Worm (Caenorhabditis elegans) whole organism, L3 larva: ENCODE data around the gene F36A4.5.
A peak's percentile ranks its signal among the peaks of the same experiment; 100 is the strongest.

Source experiments
- ZK546.5 ChIP-seq: sonication (generic microtip); optimal IDR thresholded peaks from 2 replicates; lab custom pipeline; 2017; ENCODE audit warnings: missing biosample characterization, missing genetic modification characterization
- aly-2 ChIP-seq: fragments of 150-350 bp; optimal IDR thresholded peaks from 2 replicates; lab custom pipeline; 2014; ENCODE audit warnings: missing biosample characterization, missing genetic modification characterization
- ama-1 ChIP-seq: fragments of 150-350 bp; optimal IDR thresholded peaks from 2 replicates; lab custom pipeline; 2018
- ceh-16 ChIP-seq: sonication (generic microtip); optimal IDR thresholded peaks from 2 replicates; lab custom pipeline; 2017; ENCODE audit warnings: missing biosample characterization, missing genetic modification characterization
- ceh-28 ChIP-seq: fragments of 150-350 bp; optimal IDR thresholded peaks from 2 replicates; lab custom pipeline; 2014; ENCODE audit warnings: missing biosample characterization, missing genetic modification reagents, missing genetic modification characterization
- ceh-82 ChIP-seq: fragments of 150-350 bp; optimal IDR thresholded peaks from 2 replicates; lab custom pipeline; 2014; ENCODE audit warnings: missing biosample characterization, missing genetic modification characterization
- daf-12 ChIP-seq: fragments of 150-350 bp; optimal IDR thresholded peaks from 2 replicates; lab custom pipeline; 2014; ENCODE audit warnings: missing biosample characterization, missing genetic modification reagents, missing genetic modification characterization
- egl-5 ChIP-seq: fragments of 150-350 bp; optimal IDR thresholded peaks from 2 replicates; lab custom pipeline; 2017; ENCODE audit warnings: missing biosample characterization, missing genetic modification reagents, missing genetic modification characterization, inconsistent platforms
- elt-1 ChIP-seq: fragments of 150-350 bp; optimal IDR thresholded peaks from 2 replicates; lab custom pipeline; 2014; ENCODE audit warnings: missing biosample characterization, missing genetic modification characterization
- elt-2 ChIP-seq: sonication (generic microtip); optimal IDR thresholded peaks from 2 replicates; lab custom pipeline; 2016; ENCODE audit warnings: missing genetic modification reagents, mild to moderate bottlenecking, missing genetic modification characterization, missing compliant biosample characterization
- fkh-10 ChIP-seq: sonication (generic microtip); optimal IDR thresholded peaks from 2 replicates; lab custom pipeline; 2017; ENCODE audit warnings: missing biosample characterization, missing genetic modification reagents, missing genetic modification characterization
- fos-1 ChIP-seq: fragments of 150-350 bp; optimal IDR thresholded peaks from 2 replicates; lab custom pipeline; 2014; ENCODE audit warnings: missing biosample characterization, missing genetic modification characterization
- hmg-11 ChIP-seq: sonication (generic microtip); optimal IDR thresholded peaks from 2 replicates; lab custom pipeline; 2016; ENCODE audit warnings: missing genetic modification characterization, missing compliant biosample characterization
- jun-1 ChIP-seq: fragments of 150-350 bp; optimal IDR thresholded peaks from 2 replicates; lab custom pipeline; 2014; ENCODE audit warnings: missing biosample characterization, missing genetic modification reagents, missing genetic modification characterization
- lin-15B ChIP-seq: fragments of 150-350 bp; optimal IDR thresholded peaks from 2 replicates; lab custom pipeline; 2014; ENCODE audit warnings: missing biosample characterization, missing genetic modification characterization
- lsy-12 ChIP-seq: sonication (generic microtip); optimal IDR thresholded peaks from 2 replicates; lab custom pipeline; 2016; ENCODE audit warnings: mild to moderate bottlenecking, missing genetic modification characterization, missing compliant biosample characterization
- mdl-1 ChIP-seq: fragments of 150-350 bp; optimal IDR thresholded peaks from 2 replicates; lab custom pipeline; 2014; ENCODE audit warnings: missing biosample characterization, missing genetic modification characterization
- nfya-1 ChIP-seq: sonication (generic microtip); optimal IDR thresholded peaks from 2 replicates; lab custom pipeline; 2017; ENCODE audit warnings: missing genetic modification characterization, mild to moderate bottlenecking, missing compliant biosample characterization, antibody characterized with exemption, moderate library complexity; ENCODE audit not compliant: insufficient read depth
- nhr-11 ChIP-seq: fragments of 150-350 bp; optimal IDR thresholded peaks from 2 replicates; lab custom pipeline; 2014; ENCODE audit warnings: missing biosample characterization, missing genetic modification characterization
- nhr-23 ChIP-seq: fragments of 150-350 bp; optimal IDR thresholded peaks from 2 replicates; lab custom pipeline; 2014; ENCODE audit warnings: missing biosample characterization, missing genetic modification reagents, missing genetic modification characterization
- nhr-237 ChIP-seq: fragments of 150-350 bp; optimal IDR thresholded peaks from 2 replicates; lab custom pipeline; 2014; ENCODE audit warnings: missing biosample characterization, missing genetic modification characterization
- nhr-25 ChIP-seq: sonication (generic microtip); optimal IDR thresholded peaks from 2 replicates; lab custom pipeline; 2017; ENCODE audit warnings: missing biosample characterization, missing genetic modification characterization
- nhr-28 ChIP-seq: fragments of 150-350 bp; optimal IDR thresholded peaks from 2 replicates; lab custom pipeline; 2014; ENCODE audit warnings: missing biosample characterization, missing genetic modification characterization
- nhr-43 ChIP-seq: sonication (generic microtip); optimal IDR thresholded peaks from 2 replicates; lab custom pipeline; 2016; ENCODE audit warnings: mild to moderate bottlenecking, missing genetic modification characterization, missing compliant biosample characterization; ENCODE audit not compliant: poor library complexity, severe bottlenecking
- nhr-76 ChIP-seq: fragments of 150-350 bp; sonication (generic microtip); optimal IDR thresholded peaks from 5 replicates; lab custom pipeline; 2014; ENCODE audit warnings: missing biosample characterization, missing genetic modification characterization
- nhr-77 ChIP-seq: fragments of 150-350 bp; optimal IDR thresholded peaks from 2 replicates; lab custom pipeline; 2014; ENCODE audit warnings: missing biosample characterization, missing genetic modification characterization
- pha-4 ChIP-seq: fragments of 150-350 bp; optimal IDR thresholded peaks from 2 replicates; lab custom pipeline; 2014; ENCODE audit warnings: missing biosample characterization, missing genetic modification reagents, missing genetic modification characterization
- pqm-1 ChIP-seq: fragments of 150-350 bp; optimal IDR thresholded peaks from 2 replicates; lab custom pipeline; 2017; ENCODE audit warnings: missing biosample characterization, missing genetic modification characterization, inconsistent platforms
- sea-2 ChIP-seq: fragments of 150-350 bp; sonication (generic microtip); optimal IDR thresholded peaks from 4 replicates; lab custom pipeline; 2014; ENCODE audit warnings: missing biosample characterization, missing genetic modification reagents, missing genetic modification characterization
- skn-1 ChIP-seq: fragments of 150-350 bp; optimal IDR thresholded peaks from 2 replicates; lab custom pipeline; 2014; ENCODE audit warnings: missing biosample characterization, missing genetic modification characterization
- snpc-4 ChIP-seq: fragments of 150-350 bp; optimal IDR thresholded peaks from 2 replicates; lab custom pipeline; 2014; ENCODE audit warnings: missing biosample characterization, missing genetic modification characterization
- tbx-2 ChIP-seq: sonication (generic microtip); optimal IDR thresholded peaks from 2 replicates; lab custom pipeline; 2016; ENCODE audit warnings: mild to moderate bottlenecking, missing genetic modification characterization, missing compliant biosample characterization
- unc-39 ChIP-seq: sonication (generic microtip); optimal IDR thresholded peaks from 4 replicates; lab custom pipeline; 2017; ENCODE audit warnings: missing biosample characterization, missing genetic modification characterization
- unc-62 ChIP-seq: fragments of 150-350 bp; sonication (generic microtip); optimal IDR thresholded peaks from 4 replicates; lab custom pipeline; 2014; ENCODE audit warnings: missing biosample characterization, missing genetic modification reagents, missing genetic modification characterization
- zag-1 ChIP-seq: fragments of 150-350 bp; optimal IDR thresholded peaks from 2 replicates; lab custom pipeline; 2014; ENCODE audit warnings: missing biosample characterization, missing genetic modification characterization
- ztf-11 ChIP-seq: fragments of 150-350 bp; optimal IDR thresholded peaks from 2 replicates; lab custom pipeline; 2014; ENCODE audit warnings: missing biosample characterization, missing genetic modification characterization
- ztf-4 ChIP-seq: fragments of 150-350 bp; optimal IDR thresholded peaks from 2 replicates; lab custom pipeline; 2014; ENCODE audit warnings: missing biosample characterization, missing genetic modification characterization

F36A4.5 gene

DNA sequence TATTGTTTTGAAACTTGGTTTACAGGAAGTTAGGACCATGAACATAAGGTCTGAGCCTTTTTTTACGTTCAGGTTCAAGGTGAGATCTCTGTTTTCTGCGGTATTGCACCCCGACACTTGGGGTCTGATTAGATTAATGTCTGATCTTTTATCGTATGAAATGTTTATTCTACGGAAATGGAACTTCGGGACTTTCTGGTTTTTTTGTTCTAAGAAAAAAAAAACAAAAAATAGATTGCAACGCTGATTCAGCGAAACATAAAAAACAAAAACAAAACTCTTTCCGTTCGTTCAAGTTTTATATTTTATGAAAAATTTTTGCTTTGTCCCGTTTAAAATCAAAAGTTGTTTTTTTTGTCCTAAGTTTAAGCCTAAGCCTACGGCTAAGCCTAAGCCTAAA, at the start of gene F36A4.5:
F36A4.5 (plus strand) TSS at position 301 of the 400 bp plus-strand sequence.
- TF ChIP-seq hmg-11 (tag; lab: Kevin White, UChicago) (no peak), fkh-10 (no peak), elt-2 (tag; lab: Kevin White, UChicago) (no peak), ama-1 (lab: Kevin White, UChicago) (no peak), ZK546.5 (tag; lab: Kevin White, UChicago) (no peak), egl-5 (tag; lab: Kevin White, UChicago) (no peak), ztf-4 (tag; lab: Kevin White, UChicago) (no peak), ceh-16 (tag; lab: Kevin White, UChicago) (no peak), ceh-82 (no peak), ceh-28 (tag; lab: Kevin White, UChicago) (no peak), nhr-77 (tag; lab: Kevin White, UChicago) (no peak), daf-12 (tag; lab: Kevin White, UChicago) (no peak), aly-2 (tag; lab: Kevin White, UChicago) (no peak)
- TF ChIP-seq, all 47 proteins: peak for 0

DNA sequence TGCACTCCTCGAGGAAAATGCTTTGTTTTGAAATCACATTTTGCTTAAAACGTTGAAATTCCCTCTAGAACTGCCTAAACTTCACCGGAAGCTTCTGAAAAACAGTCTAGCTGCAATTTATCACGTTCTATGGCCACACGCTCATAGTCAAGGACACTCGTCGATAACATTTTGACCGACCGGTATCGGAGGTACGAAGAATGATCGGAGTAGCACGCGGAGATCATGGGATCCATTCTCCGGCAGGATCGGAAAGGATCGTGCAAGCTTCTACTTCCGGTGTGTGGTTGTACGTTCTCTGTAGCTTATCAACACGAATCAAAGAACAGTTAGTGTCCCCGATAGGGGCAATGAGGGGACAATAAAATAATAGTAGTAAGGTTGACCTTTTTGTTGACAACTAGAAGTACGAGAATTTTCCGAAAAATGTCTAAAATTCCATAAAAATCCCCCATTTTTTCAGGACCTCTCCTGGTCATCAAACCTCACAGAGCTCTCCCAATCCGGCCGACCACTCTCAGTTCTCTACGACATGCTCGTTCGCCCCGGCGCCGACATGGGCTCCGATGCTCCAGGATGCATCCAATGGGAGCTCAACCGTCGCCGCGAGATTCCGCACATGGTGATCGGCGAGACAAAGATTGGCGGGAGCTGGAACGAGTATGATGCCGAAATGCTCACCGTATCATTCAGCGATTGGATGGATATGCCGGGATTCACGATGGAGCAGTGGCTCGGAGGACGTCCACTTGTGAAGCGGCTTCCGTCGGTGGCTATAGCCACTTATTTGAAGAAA, 49.0 kb upstream of the F36A4.5 start:
- TF ChIP-seq nhr-43 (tag; lab: Kevin White, UChicago), result peak; percentile 82
- TF ChIP-seq ama-1 (lab: Kevin White, UChicago), result no peak
- TF ChIP-seq sea-2 (GFP tag; lab: Kevin White, UChicago), result no peak
- TF ChIP-seq ztf-11 (tag; lab: Kevin White, UChicago), result no peak
- TF ChIP-seq tbx-2 (tag; lab: Kevin White, UChicago), result no peak
- no peak for TF ChIP-seq nhr-77 (tag; lab: Kevin White, UChicago)
- TF ChIP-seq unc-62 (GFP tag; lab: Kevin White, UChicago), result no peak
- no peak for TF ChIP-seq ceh-16 (tag; lab: Kevin White, UChicago)
- TF ChIP-seq lsy-12 (tag; lab: Kevin White, UChicago), result no peak
- TF ChIP-seq nfya-1 (tag; lab: Kevin White, UChicago), result no peak
- no peak for TF ChIP-seq pha-4 (tag; lab: Kevin White, UChicago)
- TF ChIP-seq skn-1 (tag; lab: Kevin White, UChicago), result no peak
- TF ChIP-seq pqm-1 (tag; lab: Kevin White, UChicago), result no peak
- peak; percentile 78 for TF ChIP-seq nhr-23
- TF ChIP-seq nhr-28 (tag; lab: Kevin White, UChicago), result no peak
- no peak for TF ChIP-seq nhr-25 (tag; lab: Kevin White, UChicago)
- no peak for TF ChIP-seq fkh-10
- TF ChIP-seq daf-12 (tag; lab: Kevin White, UChicago), result no peak
- TF ChIP-seq nhr-76 (tag; lab: Kevin White, UChicago), result no peak
- TF ChIP-seq ceh-28 (tag; lab: Kevin White, UChicago), result no peak
- TF ChIP-seq ztf-4 (tag; lab: Kevin White, UChicago), result no peak
- TF ChIP-seq lin-15B (tag; lab: Kevin White, UChicago), result no peak
- no peak for TF ChIP-seq hmg-11 (tag; lab: Kevin White, UChicago)
- TF ChIP-seq zag-1 (tag; lab: Kevin White, UChicago), result no peak
- peak; percentile 41 for TF ChIP-seq mdl-1 (tag; lab: Kevin White, UChicago)
- peak; percentile 33 for TF ChIP-seq elt-2 (tag; lab: Kevin White, UChicago)
- TF ChIP-seq nhr-11 (tag; lab: Kevin White, UChicago), result no peak
- TF ChIP-seq jun-1 (tag; lab: Kevin White, UChicago), result no peak
- no peak for TF ChIP-seq unc-39 (tag; lab: Kevin White, UChicago)
- no peak for TF ChIP-seq ZK546.5 (tag; lab: Kevin White, UChicago)
- TF ChIP-seq elt-1, result no peak
- TF ChIP-seq, all 47 proteins: peak for 4

ce11 chrIV:4218276-4218675, 47.0 kb upstream of the F36A4.5 start:
- TF ChIP-seq ama-1 (lab: Kevin White, UChicago) (peak; percentile 63), pha-4 (tag; lab: Kevin White, UChicago) (no peak), nhr-77 (tag; lab: Kevin White, UChicago) (no peak)

DNA sequence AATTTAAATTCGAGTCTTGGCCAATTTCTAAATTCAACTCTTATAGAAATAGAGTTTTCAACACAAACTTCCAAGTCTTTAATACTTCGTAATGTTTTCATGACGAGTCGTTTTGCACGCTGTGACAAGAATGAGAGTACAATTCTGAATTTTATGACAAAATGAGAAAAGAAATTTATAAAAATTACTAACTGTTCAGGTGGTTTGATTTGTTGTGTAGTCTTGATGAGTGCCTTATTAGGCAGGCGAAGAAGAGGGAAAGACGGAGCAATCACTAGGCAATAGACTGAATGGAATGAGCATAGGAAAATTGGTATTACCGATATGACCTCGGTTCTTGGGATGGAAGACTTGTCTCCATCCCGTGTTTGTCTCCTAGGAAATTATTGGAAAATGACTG, 45.3 kb upstream of the F36A4.5 start, which contains the start of gene F30B5.11:
F30B5.11 (minus strand) TSS at position 101 of the 400 bp plus-strand sequence.
- TF ChIP-seq unc-39 (tag; lab: Kevin White, UChicago) (no peak), nhr-28 (tag; lab: Kevin White, UChicago) (no peak), mdl-1 (tag; lab: Kevin White, UChicago) (no peak), skn-1 (tag; lab: Kevin White, UChicago) (no peak), ceh-82 (no peak), aly-2 (tag; lab: Kevin White, UChicago) (no peak), nfya-1 (tag; lab: Kevin White, UChicago) (no peak), nhr-237 (no peak), snpc-4 (tag; lab: Kevin White, UChicago) (no peak), unc-62 (GFP tag; lab: Kevin White, UChicago) (no peak), hmg-11 (tag; lab: Kevin White, UChicago) (no peak), fos-1 (no peak), pha-4 (tag; lab: Kevin White, UChicago) (no peak), pqm-1 (tag; lab: Kevin White, UChicago) (no peak), nhr-23 (no peak), ztf-11 (tag; lab: Kevin White, UChicago) (no peak), fkh-10 (no peak)
- TF ChIP-seq, all 47 proteins: peak for 0
